Fruit fly (Drosophila melanogaster) Kc167 (cell line): ENCODE measurements around the gene Ptpmeg2.

ENCODE experiments used
- Myc ChIP-seq: fragments of >200 bp; optimal IDR thresholded peaks from 2 replicates; lab custom pipeline; 2017; ENCODE audit warnings: missing external identifiers
- Sin3A ChIP-seq: fragments of >200 bp; optimal IDR thresholded peaks from 2 replicates; lab custom pipeline; 2018; ENCODE audit warnings: missing external identifiers
- h ChIP-seq: fragments of >200 bp; optimal IDR thresholded peaks from 3 replicates; lab custom pipeline; 2018; ENCODE audit warnings: missing external identifiers
- insv ChIP-seq: fragments of >200 bp; optimal IDR thresholded peaks from 3 replicates; lab custom pipeline; 2018; ENCODE audit warnings: missing external identifiers
- psq ChIP-seq: fragments of >200 bp; optimal IDR thresholded peaks from 2 replicates; lab custom pipeline; 2017; ENCODE audit warnings: missing external identifiers
- ttk ChIP-seq: sonication (Bioruptor generic); optimal IDR thresholded peaks from 2 replicates; lab custom pipeline; 2017; ENCODE audit warnings: missing external identifiers

Gene Ptpmeg2

dm6 chrX:9587881-9588280, 71.1 kb downstream of the Ptpmeg2 start:
- no peak for TF ChIP-seq insv (lab: Kevin White, UChicago)
- TF ChIP-seq h (lab: Kevin White, UChicago): no peak
- TF ChIP-seq Sin3A: no peak
- TF ChIP-seq psq (lab: Kevin White, UChicago): no peak
- no peak for TF ChIP-seq Myc (lab: Kevin White, UChicago)
- TF ChIP-seq ttk (lab: Kevin White, UChicago): no peak

- no peak for TF ChIP-seq insv (lab: Kevin White, UChicago)
- TF ChIP-seq ttk (lab: Kevin White, UChicago): peak; percentile 99
Measured at dm6 chrX:9586627-9587026, 72.3 kb downstream of the Ptpmeg2 start.

dm6 chrX:9586038-9586437, 72.9 kb downstream of the Ptpmeg2 start:
- TF ChIP-seq insv (lab: Kevin White, UChicago) (no peak), Sin3A (no peak), Myc (lab: Kevin White, UChicago) (no peak), ttk (lab: Kevin White, UChicago) (no peak), psq (lab: Kevin White, UChicago) (no peak), h (lab: Kevin White, UChicago) (no peak)

dm6 chrX:9585359-9586002, 73.5 kb downstream of the Ptpmeg2 start, which contains the start of gene Hex-A:
Gene Hex-A, plus strand, starts transcription at chrX:9585675.
- TF ChIP-seq Sin3A: no peak
- no peak for TF ChIP-seq ttk (lab: Kevin White, UChicago)
- TF ChIP-seq psq (lab: Kevin White, UChicago): no peak
- TF ChIP-seq insv (lab: Kevin White, UChicago): no peak
- no peak for TF ChIP-seq h (lab: Kevin White, UChicago)
- TF ChIP-seq Myc (lab: Kevin White, UChicago): no peak

- no peak for TF ChIP-seq psq (lab: Kevin White, UChicago)
- no peak for TF ChIP-seq h (lab: Kevin White, UChicago)
- TF ChIP-seq ttk (lab: Kevin White, UChicago): no peak
- TF ChIP-seq Sin3A: no peak
- no peak for TF ChIP-seq insv (lab: Kevin White, UChicago)
- no peak for TF ChIP-seq Myc (lab: Kevin White, UChicago)
Measured at dm6 chrX:9584948-9585315, 74.0 kb downstream of the Ptpmeg2 start.

- TF ChIP-seq h (lab: Kevin White, UChicago) (no peak), psq (lab: Kevin White, UChicago) (no peak), Myc (lab: Kevin White, UChicago) (no peak), Sin3A (no peak), insv (lab: Kevin White, UChicago) (no peak), ttk (lab: Kevin White, UChicago) (no peak)
Measured at dm6 chrX:9584104-9584947, 74.6 kb downstream of the Ptpmeg2 start.

- TF ChIP-seq Sin3A (no peak), insv (lab: Kevin White, UChicago) (no peak), ttk (lab: Kevin White, UChicago) (no peak), h (lab: Kevin White, UChicago) (no peak), psq (lab: Kevin White, UChicago) (no peak), Myc (lab: Kevin White, UChicago) (no peak)
Measured at dm6 chrX:9583440-9584103, 75.4 kb downstream of the Ptpmeg2 start.

- TF ChIP-seq psq (lab: Kevin White, UChicago) (no peak), insv (lab: Kevin White, UChicago) (no peak), ttk (lab: Kevin White, UChicago) (no peak), h (lab: Kevin White, UChicago) (no peak), Myc (lab: Kevin White, UChicago) (no peak), Sin3A (no peak)
Measured at dm6 chrX:9582659-9583317, 76.2 kb downstream of the Ptpmeg2 start.

dm6 chrX:9581869-9582268, 77.1 kb downstream of the Ptpmeg2 start:
- TF ChIP-seq ttk (lab: Kevin White, UChicago): no peak
- no peak for TF ChIP-seq h (lab: Kevin White, UChicago)
- no peak for TF ChIP-seq insv (lab: Kevin White, UChicago)

dm6 chrX:9580544-9580943, 78.4 kb downstream of the Ptpmeg2 start:
- TF ChIP-seq insv (lab: Kevin White, UChicago): no peak
- TF ChIP-seq Sin3A: no peak
- TF ChIP-seq ttk (lab: Kevin White, UChicago): no peak
- TF ChIP-seq Myc (lab: Kevin White, UChicago): no peak
- no peak for TF ChIP-seq h (lab: Kevin White, UChicago)
- TF ChIP-seq psq (lab: Kevin White, UChicago): no peak

- TF ChIP-seq ttk (lab: Kevin White, UChicago) (no peak), insv (lab: Kevin White, UChicago) (no peak), psq (lab: Kevin White, UChicago) (no peak), Sin3A (no peak), h (lab: Kevin White, UChicago) (no peak), Myc (lab: Kevin White, UChicago) (no peak)
Measured at dm6 chrX:9579918-9580521, 78.9 kb downstream of the Ptpmeg2 start, which contains the start of gene LPCAT. Gene LPCAT, minus strand, starts transcription at chrX:9579987.
